Worm (Caenorhabditis elegans) whole organism, late embryonic: ENCODE measurements around the gene M01B2.13.

Experiments
- Y22D7AL.16 ChIP-seq: sonication (generic microtip); optimal IDR thresholded peaks from 2 replicates; lab custom pipeline; 2016; ENCODE audit warnings: missing genetic modification characterization, missing compliant biosample characterization
- ama-1 ChIP-seq: fragments of 150-350 bp; optimal IDR thresholded peaks from 2 replicates; lab custom pipeline; 2014
- che-1 ChIP-seq: sonication (generic microtip); optimal IDR thresholded peaks from 2 replicates; lab custom pipeline; 2016; ENCODE audit warnings: mild to moderate bottlenecking, missing genetic modification characterization, missing compliant biosample characterization
- fkh-10 ChIP-seq: fragments of 150-350 bp; optimal IDR thresholded peaks from 2 replicates; lab custom pipeline; 2014; ENCODE audit warnings: missing biosample characterization, missing genetic modification reagents, missing genetic modification characterization
- pag-3 ChIP-seq: sonication (generic microtip); optimal IDR thresholded peaks from 2 replicates; lab custom pipeline; 2016; ENCODE audit warnings: missing compliant biosample characterization, missing genetic modification characterization, borderline replicate concordance
- pha-4 ChIP-seq: fragments of 150-350 bp; optimal IDR thresholded peaks from 2 replicates; lab custom pipeline; 2018; ENCODE audit warnings: missing biosample characterization, missing genetic modification reagents, missing genetic modification characterization
- pqm-1 ChIP-seq: sonication (generic microtip); optimal IDR thresholded peaks from 2 replicates; lab custom pipeline; 2016; ENCODE audit warnings: missing genetic modification characterization, missing compliant biosample characterization
- ref-2 ChIP-seq: sonication (generic microtip); optimal IDR thresholded peaks from 2 replicates; lab custom pipeline; 2016; ENCODE audit warnings: missing genetic modification characterization, missing compliant biosample characterization
- sdc-2 ChIP-seq: sonication (generic microtip); optimal IDR thresholded peaks from 2 replicates; lab custom pipeline; 2016; ENCODE audit warnings: missing genotype, missing genetic modification characterization, missing compliant biosample characterization

- TF ChIP-seq che-1 (tag; lab: Kevin White, UChicago) (no peak), pqm-1 (tag; lab: Kevin White, UChicago) (no peak), pag-3 (tag; lab: Kevin White, UChicago) (no peak), ref-2 (tag; lab: Kevin White, UChicago) (no peak), fkh-10 (no peak), pha-4 (tag; lab: Kevin White, UChicago) (no peak), Y22D7AL.16 (tag; lab: Kevin White, UChicago) (no peak), ama-1 (no peak), sdc-2 (tag; lab: Kevin White, UChicago) (no peak)
Measured at ce11 chrV:15303625-15304024, 37.9 kb upstream of the M01B2.13 start, which contains the start of gene srx-48.
